Fruit fly (Drosophila melanogaster) whole organism, wandering third instar larva: Measurements from ENCODE around the gene CG7300.
A peak's percentile ranks its signal among the peaks of the same experiment; 100 is the strongest.

Experiments
- CG32264 ChIP-seq: fragments of 200-800 bp; sonication (Bioruptor generic); optimal IDR thresholded peaks from 2 replicates; lab custom pipeline; 2016; ENCODE audit warnings: missing biosample characterization, missing genetic modification characterization
- CG9705 ChIP-seq: fragments of 200-800 bp; sonication (Bioruptor generic); optimal IDR thresholded peaks from 2 replicates; lab custom pipeline; 2018; ENCODE audit warnings: missing biosample characterization, mild to moderate bottlenecking, missing genetic modification characterization
- CrebA ChIP-seq: fragments of 200-800 bp; sonication (Bioruptor generic); optimal IDR thresholded peaks from 2 replicates; lab custom pipeline; 2016; ENCODE audit warnings: missing biosample characterization, mild to moderate bottlenecking, missing genetic modification characterization, borderline replicate concordance
- Dfd ChIP-seq: fragments of >200 bp; optimal IDR thresholded peaks from 2 replicates; lab custom pipeline; 2017; ENCODE audit warnings: missing biosample characterization, missing genetic modification characterization
- Dif ChIP-seq: fragments of 200-275, 200-300 bp; sonication (Bioruptor generic); optimal IDR thresholded peaks from 2 replicates; lab custom pipeline; 2018; ENCODE audit warnings: missing biosample characterization, missing genetic modification characterization; ENCODE audit not compliant: partially characterized antibody
- HLH106 ChIP-seq: fragments of 200-800 bp; optimal IDR thresholded peaks from 3 replicates; lab custom pipeline; 2019; ENCODE audit warnings: missing biosample characterization, mild to moderate bottlenecking, missing genetic modification characterization, moderate library complexity
- Hnf4 ChIP-seq: fragments of 200-800 bp; sonication (Bioruptor generic); optimal IDR thresholded peaks from 2 replicates; lab custom pipeline; 2016; ENCODE audit warnings: missing biosample characterization, mild to moderate bottlenecking, missing genetic modification characterization
- Hr78 ChIP-seq: fragments of >200 bp; optimal IDR thresholded peaks from 2 replicates; lab custom pipeline; 2017; ENCODE audit warnings: missing biosample characterization, missing genetic modification characterization
- Hr83 ChIP-seq: fragments of 200-300 bp; sonication (Bioruptor generic); optimal IDR thresholded peaks from 2 replicates; lab custom pipeline; 2016; ENCODE audit warnings: missing biosample characterization, mild to moderate bottlenecking, missing genetic modification characterization, moderate library complexity; ENCODE audit not compliant: poor library complexity, severe bottlenecking
- Jra ChIP-seq: sonication (Bioruptor generic); optimal IDR thresholded peaks from 2 replicates; lab custom pipeline; 2016; ENCODE audit warnings: missing biosample characterization, missing genetic modification characterization
- Mio ChIP-seq: sonication (Bioruptor generic); optimal IDR thresholded peaks from 2 replicates; lab custom pipeline; 2016; ENCODE audit warnings: missing biosample characterization, missing genetic modification characterization
- Myc ChIP-seq: fragments of >200 bp; optimal IDR thresholded peaks from 2 replicates; lab custom pipeline; 2017
- OdsH ChIP-seq: fragments of 200-800 bp; sonication (Bioruptor generic); optimal IDR thresholded peaks from 2 replicates; lab custom pipeline; 2016; ENCODE audit warnings: missing biosample characterization, mild to moderate bottlenecking, missing genetic modification characterization
- Rel ChIP-seq, 2 experiments: fragments of 200-800 bp; sonication (Bioruptor generic) in 1 of 2; optimal IDR thresholded peaks; 2 replicates in 1 of 2; 3 replicates in 1 of 2; lab custom pipeline; 2016 to 2019; ENCODE audit warnings: mild to moderate bottlenecking in 2 of 2, missing biosample characterization in 2 of 2, missing genetic modification characterization in 2 of 2, moderate library complexity in 1 of 2
- Sp1 ChIP-seq: fragments of 200-800 bp; sonication (Bioruptor generic); optimal IDR thresholded peaks from 3 replicates; lab custom pipeline; 2019; ENCODE audit warnings: missing biosample characterization, mild to moderate bottlenecking, missing genetic modification characterization, moderate library complexity
- br ChIP-seq: fragments of 200-800 bp; sonication (Bioruptor generic); optimal IDR thresholded peaks from 2 replicates; lab custom pipeline; 2016; ENCODE audit warnings: missing biosample characterization, missing genetic modification characterization
- dl ChIP-seq, 2 experiments: fragments of 175-275, 200-275 bp in 1 of 2; fragments of 200-275 bp in 1 of 2; sonication (Bioruptor generic); optimal IDR thresholded peaks; lab custom pipeline; 2018; ENCODE audit warnings: mild to moderate bottlenecking in 2 of 2, missing biosample characterization in 2 of 2, missing genetic modification characterization in 2 of 2, moderate library complexity in 2 of 2; ENCODE audit not compliant: partially characterized antibody in 2 of 2, insufficient read depth in 1 of 2
- dmrt93B ChIP-seq: fragments of 200-800 bp; sonication (Bioruptor generic); optimal IDR thresholded peaks from 2 replicates; lab custom pipeline; 2018; ENCODE audit warnings: missing biosample characterization, mild to moderate bottlenecking, missing genetic modification characterization
- dsf ChIP-seq: sonication (Bioruptor generic); optimal IDR thresholded peaks from 2 replicates; lab custom pipeline; 2016; ENCODE audit warnings: missing biosample characterization, missing genetic modification characterization, borderline replicate concordance
- ey ChIP-seq: fragments of 200-800 bp; sonication (Bioruptor generic); optimal IDR thresholded peaks from 2 replicates; lab custom pipeline; 2016; ENCODE audit warnings: missing biosample characterization, missing genetic modification characterization
- foxo ChIP-seq, 2 experiments: fragments of 200-800 bp; sonication (Bioruptor generic); optimal IDR thresholded peaks; 2 replicates in 1 of 2; 3 replicates in 1 of 2; lab custom pipeline; 2016 to 2017; ENCODE audit warnings: missing biosample characterization in 2 of 2, missing genetic modification characterization in 2 of 2
- h ChIP-seq: fragments of 200-800 bp; sonication (Bioruptor generic); optimal IDR thresholded peaks from 3 replicates; lab custom pipeline; 2016; ENCODE audit warnings: missing biosample characterization, mild to moderate bottlenecking, missing genetic modification characterization
- jim ChIP-seq: fragments of 175-275, 200-325 bp; sonication (Bioruptor generic); optimal IDR thresholded peaks from 2 replicates; lab custom pipeline; 2016; ENCODE audit warnings: missing biosample characterization, mild to moderate bottlenecking, missing genetic modification characterization
- lola ChIP-seq: fragments of >200 bp; optimal IDR thresholded peaks from 2 replicates; lab custom pipeline; 2017; ENCODE audit warnings: missing biosample characterization, missing genetic modification characterization
- pan ChIP-seq: fragments of >200 bp; optimal IDR thresholded peaks from 2 replicates; lab custom pipeline; 2017
- psq ChIP-seq: fragments of 200-800 bp; sonication (Bioruptor generic); optimal IDR thresholded peaks from 3 replicates; lab custom pipeline; 2017; ENCODE audit warnings: missing biosample characterization, mild to moderate bottlenecking, missing genetic modification characterization, moderate library complexity
- rgr ChIP-seq: fragments of 200-800 bp; sonication (Bioruptor generic); optimal IDR thresholded peaks from 3 replicates; lab custom pipeline; 2016; ENCODE audit warnings: missing biosample characterization, mild to moderate bottlenecking, missing genetic modification characterization
- sv ChIP-seq: fragments of 200-800 bp; sonication (Bioruptor generic); optimal IDR thresholded peaks from 3 replicates; lab custom pipeline; 2016; ENCODE audit warnings: missing biosample characterization, missing genetic modification characterization
- usp ChIP-seq: fragments of >200 bp; optimal IDR thresholded peaks from 2 replicates; lab custom pipeline; 2017; ENCODE audit warnings: missing biosample characterization, missing genetic modification characterization
- woc ChIP-seq: sonication (Bioruptor generic); optimal IDR thresholded peaks from 2 replicates; lab custom pipeline; 2016; ENCODE audit warnings: missing biosample characterization, mild to moderate bottlenecking, missing genetic modification characterization

CG7300 gene

DNA sequence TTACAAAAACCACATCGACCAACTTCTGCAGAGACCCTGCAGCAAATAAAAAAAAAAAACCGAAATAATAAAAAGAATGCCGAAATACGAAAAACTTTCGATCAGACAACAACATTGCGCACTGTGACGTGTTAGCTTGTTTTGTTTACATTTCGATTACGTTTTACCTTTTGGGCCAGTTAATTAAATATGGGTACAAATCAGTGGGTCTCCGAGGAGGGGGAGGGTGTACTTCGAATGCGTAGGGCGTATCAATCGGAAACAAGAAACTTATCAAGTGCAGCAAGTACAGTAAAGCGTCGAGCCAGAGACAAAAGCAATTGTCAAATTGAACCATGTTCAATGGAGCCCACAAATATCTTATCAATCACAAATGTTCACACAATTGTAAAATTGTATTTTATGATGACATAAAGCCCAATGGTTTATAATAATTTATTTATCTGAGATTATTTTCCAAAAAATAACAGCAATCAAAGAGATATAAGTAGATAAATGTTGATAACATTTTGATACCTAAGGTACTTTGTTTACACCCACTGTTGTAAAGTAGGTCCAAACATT lies 3.7 kb upstream of the CG7300 start, which contains the start of gene Lip1:
TSS of gene Lip1 (minus strand) at position 46 of the 564 bp plus-strand sequence.
- TF ChIP-seq dl (GFP tag; optimal IDR thresholded peaks at IDR 0.05; lab: Kevin White, UChicago; ENCODE audit: insufficient read depth in 1 of 2, partially characterized antibody in 2 of 2): no peak
- TF ChIP-seq woc: no peak
- no peak for TF ChIP-seq Hr78 (GFP tag; lab: Kevin White, UChicago)
- no peak for TF ChIP-seq Jra (GFP tag; lab: Kevin White, UChicago)
- no peak for TF ChIP-seq ey (GFP tag; lab: Kevin White, UChicago)
- no peak for TF ChIP-seq lola
- TF ChIP-seq Myc (lab: Kevin White, UChicago): no peak
- no peak for TF ChIP-seq h
- no peak for TF ChIP-seq Mio (GFP tag; lab: Kevin White, UChicago)
- no peak for TF ChIP-seq Dfd
- TF ChIP-seq CG32264 (GFP tag; lab: Kevin White, UChicago): no peak
- no peak for TF ChIP-seq Sp1 (GFP tag; lab: Kevin White, UChicago)
- TF ChIP-seq CrebA (GFP tag; lab: Kevin White, UChicago): no peak
- TF ChIP-seq Hr83 (GFP tag; lab: Kevin White, UChicago): no peak
- TF ChIP-seq br (GFP tag; lab: Kevin White, UChicago): no peak
- no peak for TF ChIP-seq Hnf4 (GFP tag; lab: Kevin White, UChicago)
- no peak for TF ChIP-seq sv (GFP tag; lab: Kevin White, UChicago)
- no peak for TF ChIP-seq OdsH

DNA sequence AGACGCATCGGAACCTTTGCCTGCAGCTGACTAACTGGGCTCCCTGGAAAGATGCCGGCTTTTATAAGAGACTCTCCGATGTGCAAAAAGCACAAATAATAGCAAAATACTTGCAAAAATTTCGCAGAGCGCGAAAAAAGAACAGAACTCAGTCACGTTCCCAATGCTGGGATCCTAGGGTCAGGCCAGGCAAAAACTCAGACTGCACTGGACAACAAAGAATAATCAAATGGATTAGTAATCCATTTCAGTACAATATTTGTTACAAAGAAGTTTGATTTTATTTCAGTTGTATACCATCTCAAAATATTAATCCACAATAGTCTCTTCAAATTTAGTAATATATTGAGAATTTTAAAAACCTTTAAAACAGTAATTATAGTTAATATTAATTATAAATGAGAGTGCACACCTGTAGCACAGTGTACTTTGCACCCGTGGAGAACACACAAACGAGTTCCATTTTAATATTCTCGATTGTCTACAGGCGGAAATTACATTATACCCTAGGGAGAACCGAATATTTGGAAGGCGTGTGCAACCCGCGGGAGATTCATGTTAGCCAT lies 3.7 kb downstream of the CG7300 start, which contains the start of gene CG17108:
TSS of gene CG17108 (minus strand) at position 51 of the 566 bp plus-strand sequence.
- TF ChIP-seq Rel (GFP tag; optimal IDR thresholded peaks at IDR 0.05; lab: Kevin White, UChicago) (no peak), Rel (tag; optimal IDR thresholded peaks at IDR 0.05; lab: Kevin White, UChicago) (no peak), h (no peak), Hnf4 (GFP tag; lab: Kevin White, UChicago) (no peak), usp (GFP tag; lab: Kevin White, UChicago) (no peak), CG32264 (GFP tag; lab: Kevin White, UChicago) (no peak), OdsH (no peak), Dfd (no peak), ey (GFP tag; lab: Kevin White, UChicago) (no peak), HLH106 (no peak), dsf (no peak), Jra (GFP tag; lab: Kevin White, UChicago) (no peak), pan (no peak), dl (GFP tag; optimal IDR thresholded peaks at IDR 0.05; lab: Kevin White, UChicago; ENCODE audit: insufficient read depth in 1 of 2, partially characterized antibody in 2 of 2) (no peak), psq (GFP tag; lab: Kevin White, UChicago) (no peak), CG9705 (GFP tag; lab: Kevin White, UChicago) (no peak)

DNA sequence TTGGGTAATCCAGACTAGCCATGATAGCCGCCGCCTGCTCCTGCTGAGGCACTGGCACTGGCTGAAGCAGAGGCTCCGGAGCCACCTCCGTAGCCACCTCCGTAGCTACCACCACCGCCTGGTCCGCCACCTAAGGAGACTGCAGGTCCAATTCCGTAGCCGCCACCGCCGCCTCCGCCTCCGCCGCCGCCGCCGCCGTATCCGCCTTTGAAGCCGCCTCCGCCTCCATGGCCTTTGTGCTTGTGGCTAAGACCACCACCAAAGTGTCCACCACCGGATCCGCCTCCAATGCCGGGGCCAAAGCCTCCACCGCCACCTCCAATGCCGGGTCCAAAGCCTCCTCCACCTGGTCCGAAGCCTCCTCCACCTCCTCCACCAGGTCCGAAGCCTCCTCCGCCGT lies 4.8 kb downstream of the CG7300 start:
- TF ChIP-seq Dfd: peak; percentile 56
- TF ChIP-seq rgr: no peak

DNA sequence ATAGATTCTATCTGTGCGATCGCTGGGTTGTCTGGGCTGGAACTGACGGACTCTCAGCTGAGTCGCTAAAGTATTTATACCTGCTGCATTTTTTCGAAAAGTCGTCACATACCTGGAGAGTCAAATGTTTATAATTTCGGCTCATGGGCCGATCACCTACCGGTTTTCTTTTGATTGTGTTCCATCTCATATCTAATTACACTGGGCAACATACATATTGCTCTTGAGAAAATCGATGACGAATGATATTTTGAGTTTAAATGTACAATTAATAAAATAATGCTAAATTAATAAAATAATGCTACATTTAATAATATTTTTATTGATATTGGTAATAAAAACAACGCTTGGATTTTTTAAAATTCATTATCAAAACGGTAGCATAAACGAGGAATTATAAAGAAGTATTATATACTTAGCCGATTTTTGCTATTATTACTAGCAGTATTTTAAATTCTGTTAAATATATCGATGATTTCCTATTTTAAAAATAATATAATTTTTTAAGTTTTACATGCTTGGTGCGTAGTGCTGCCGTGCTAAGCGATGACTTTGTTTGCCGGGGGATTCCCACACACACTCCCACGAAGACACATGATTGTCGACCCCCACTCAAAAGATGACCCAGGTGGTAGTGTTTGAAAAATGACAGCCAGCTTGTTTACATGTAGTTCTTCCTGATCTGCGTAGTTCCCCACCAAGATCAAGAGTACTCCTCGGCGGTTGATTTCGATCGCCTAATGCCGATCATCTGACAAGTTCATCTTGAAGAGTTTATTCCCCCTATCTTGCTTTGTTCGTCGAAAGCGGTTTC lies 8.4 kb downstream of the CG7300 start, which contains the start of gene CG7294:
TSS of gene CG7294 (minus strand) at position 51 of the 814 bp plus-strand sequence.
- TF ChIP-seq OdsH (no peak), Rel (GFP tag; optimal IDR thresholded peaks at IDR 0.05; lab: Kevin White, UChicago) (no peak), Rel (tag; optimal IDR thresholded peaks at IDR 0.05; lab: Kevin White, UChicago) (peak; percentile 84)
- TF ChIP-seq, all 38 proteins: peak for 1

DNA sequence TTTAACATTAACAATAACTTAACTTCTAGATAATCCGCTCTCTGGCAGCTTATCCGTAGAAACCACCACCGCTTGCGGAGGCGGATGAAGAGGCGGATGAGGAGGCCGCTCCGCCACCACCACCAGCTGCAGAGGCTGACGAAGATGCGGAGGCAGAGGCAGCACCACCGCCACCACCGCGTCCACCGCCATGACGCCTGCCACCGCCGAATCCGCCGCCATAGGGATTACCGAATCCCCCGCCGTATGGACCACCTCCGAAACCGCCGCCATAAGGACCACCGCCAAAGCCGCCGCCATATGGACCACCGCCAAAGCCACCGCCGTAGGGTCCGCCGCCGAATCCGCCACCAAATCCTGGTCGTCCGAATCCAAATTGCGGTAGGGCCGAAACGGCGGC lies 9.1 kb downstream of the CG7300 start:
- TF ChIP-seq rgr (no peak), Dif (GFP tag; lab: Kevin White, UChicago) (no peak), jim (GFP tag; lab: Kevin White, UChicago) (no peak), foxo (GFP tag; optimal IDR thresholded peaks at IDR 0.05; lab: Kevin White, UChicago) (no peak), Hnf4 (GFP tag; lab: Kevin White, UChicago) (no peak), dmrt93B (no peak), pan (no peak), lola (no peak), sv (GFP tag; lab: Kevin White, UChicago) (no peak), woc (no peak), ey (GFP tag; lab: Kevin White, UChicago) (no peak)
